Fruit fly (Drosophila melanogaster) Kc167 (cell line): Measurements from ENCODE around the gene CG7824.

ENCODE experiments used
- Sin3A ChIP-seq: fragments of >200 bp; optimal IDR thresholded peaks from 2 replicates; lab custom pipeline; 2018; ENCODE audit warnings: missing external identifiers
- insv ChIP-seq: fragments of >200 bp; optimal IDR thresholded peaks from 3 replicates; lab custom pipeline; 2018; ENCODE audit warnings: missing external identifiers
- psq ChIP-seq: fragments of >200 bp; optimal IDR thresholded peaks from 2 replicates; lab custom pipeline; 2017; ENCODE audit warnings: missing external identifiers
- ttk ChIP-seq: sonication (Bioruptor generic); optimal IDR thresholded peaks from 2 replicates; lab custom pipeline; 2017; ENCODE audit warnings: missing external identifiers

- TF ChIP-seq ttk (lab: Kevin White, UChicago) (no peak), Sin3A (lab: Kevin White, UChicago) (no peak), insv (no peak), psq (lab: Kevin White, UChicago) (no peak)
Observed at dm6 chr3R:29829228-29829786, 29.4 kb downstream of the CG7824 start.
